Fruit fly (Drosophila melanogaster): Measurements from ENCODE around the gene Ge-1.

DNA sequence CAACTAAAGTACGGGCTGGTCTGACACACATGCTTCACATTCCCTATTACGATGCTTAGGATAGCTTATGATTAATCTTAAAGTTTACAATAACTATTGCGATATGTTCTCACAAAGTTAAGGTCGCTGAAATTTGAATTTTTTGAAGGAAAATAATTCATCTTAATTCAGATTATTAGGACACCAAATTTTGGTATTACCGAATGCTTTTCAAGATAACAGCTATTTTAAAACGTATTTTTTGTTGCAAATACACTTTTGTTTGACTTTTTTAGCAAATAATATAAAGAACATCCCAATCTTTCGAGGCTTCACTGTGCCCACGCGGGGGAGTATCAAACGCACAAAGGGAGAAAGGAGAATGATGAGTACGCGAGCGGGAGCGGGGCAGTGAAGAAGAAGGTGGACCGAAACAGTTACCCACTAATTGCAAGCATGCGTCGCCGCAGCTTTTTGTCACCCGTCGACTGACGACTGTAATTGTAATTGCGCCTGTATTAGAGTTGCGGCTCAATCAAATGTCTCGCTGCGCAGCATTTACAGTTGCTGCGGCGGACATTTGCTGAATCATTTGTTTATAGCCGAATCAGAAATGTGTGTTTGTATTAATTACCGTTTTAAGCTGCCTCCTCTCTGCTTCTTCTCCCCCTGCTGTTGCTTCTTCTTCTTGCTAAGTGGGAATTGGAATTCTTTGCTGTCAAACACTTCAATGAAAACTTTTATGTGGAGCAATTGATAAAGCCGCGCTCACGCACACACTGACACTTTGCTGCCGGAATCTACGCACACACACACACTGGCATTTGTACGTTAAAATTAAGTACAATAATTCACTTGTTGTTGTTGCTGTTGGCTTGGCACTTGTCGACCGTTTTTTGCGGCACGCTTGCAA lies 34.5 kb downstream of the Ge-1 start:
- TF ChIP-seq CTCF (optimal IDR thresholded peaks at IDR 0.05) (no peak), CG8478 (optimal IDR thresholded peaks at IDR 0.05) (no peak)
